Fruit fly (Drosophila melanogaster): ENCODE data around the gene CG33648.

CG33648 gene

dm6 chr2L:14553868-14554591, 29.9 kb downstream of the CG33648 start (continued):
- peak; percentile 23 for TF ChIP-seq HmgZ (tag; optimal IDR thresholded peaks at IDR 0.05)
- TF ChIP-seq CG15479 (GFP tag; optimal IDR thresholded peaks at IDR 0.05), result no peak
- peak; percentile 19 for TF ChIP-seq caup (GFP tag; optimal IDR thresholded peaks at IDR 0.05; ENCODE audit: severe bottlenecking)
- no peak for TF ChIP-seq CG6175 (GFP tag; IDR thresholded peaks at IDR 0.05)
- peak; percentile 67 for TF ChIP-seq CG12391 (tag; optimal IDR thresholded peaks at IDR 0.05)
- peak; percentile 18 for TF ChIP-seq BtbVII (GFP tag; optimal IDR thresholded peaks at IDR 0.05)
- TF ChIP-seq trh (GFP tag; optimal IDR thresholded peaks at IDR 0.05), result peak; percentile 23
- TF ChIP-seq CG10543 (GFP tag; optimal IDR thresholded peaks at IDR 0.05), result no peak
- no peak for TF ChIP-seq CG11247 (GFP tag; IDR thresholded peaks at IDR 0.05)
- no peak for TF ChIP-seq CG17612 (GFP tag; IDR thresholded peaks at IDR 0.05)
- TF ChIP-seq Poxn (GFP tag; IDR thresholded peaks at IDR 0.05), result no peak
- TF ChIP-seq CG1602 (GFP tag; optimal IDR thresholded peaks at IDR 0.05), result peak; percentile 73
- peak; percentile 56 for TF ChIP-seq CG18476 (GFP tag; optimal IDR thresholded peaks at IDR 0.05)
- TF ChIP-seq Doc2 (GFP tag; IDR thresholded peaks at IDR 0.05), result no peak
- TF ChIP-seq cato (GFP tag; optimal IDR thresholded peaks at IDR 0.05; ENCODE audit: borderline replicate concordance), result no peak
- peak; percentile 72 for TF ChIP-seq Awh (GFP tag; IDR thresholded peaks at IDR 0.05)
- no peak for TF ChIP-seq CG34224 (GFP tag; IDR thresholded peaks at IDR 0.05; ENCODE audit: partially characterized antibody)
- TF ChIP-seq CG16779 (GFP tag; IDR thresholded peaks at IDR 0.05), result no peak
- TF ChIP-seq Stat92E (GFP tag; optimal IDR thresholded peaks at IDR 0.05), result peak in 1 of 3 experiments; percentile 81
- TF ChIP-seq Eip74EF (GFP tag; optimal IDR thresholded peaks at IDR 0.05), result peak in 1 of 2 experiments; percentile 42
- peak in 1 of 2 experiments; percentile 41 for TF ChIP-seq tll (GFP tag; optimal IDR thresholded peaks at IDR 0.05)
- TF ChIP-seq Aef1 (GFP tag; IDR thresholded peaks at IDR 0.05), result peak; percentile 46; the same call in 2 of the 3 replicates
- no peak for TF ChIP-seq CrebB (tag; optimal IDR thresholded peaks at IDR 0.05)
- TF ChIP-seq amos (GFP tag; IDR thresholded peaks at IDR 0.05; ENCODE audit: partially characterized antibody), result no peak
- TF ChIP-seq salm (tag; optimal IDR thresholded peaks at IDR 0.05), result no peak
- peak; percentile 37; the same call in 1 of the 2 replicates for TF ChIP-seq CG11085 (GFP tag; IDR thresholded peaks at IDR 0.05)
- peak; percentile 3 for TF ChIP-seq CG15073 (GFP tag; optimal IDR thresholded peaks at IDR 0.05)
- peak; percentile 30; the same call in 1 of the 2 replicates for TF ChIP-seq Ada2b (GFP tag; IDR thresholded peaks at IDR 0.05)
- TF ChIP-seq CG4328 (GFP tag; optimal IDR thresholded peaks at IDR 0.05), result peak; percentile 11
- TF ChIP-seq Rx (GFP tag; IDR thresholded peaks at IDR 0.05), result peak; percentile 73
- TF ChIP-seq CG6272 (GFP tag; IDR thresholded peaks at IDR 0.05), result peak; percentile 39; the same call in 1 of the 2 replicates
- TF ChIP-seq CG14667 (GFP tag; IDR thresholded peaks at IDR 0.05), result peak; percentile 56
- no peak for TF ChIP-seq prd (optimal IDR thresholded peaks at IDR 0.05)
- TF ChIP-seq prd (GFP tag; IDR thresholded peaks at IDR 0.05), result peak; percentile 92
- TF ChIP-seq grau (tag; optimal IDR thresholded peaks at IDR 0.05), result peak; percentile 63
- TF ChIP-seq al (GFP tag; IDR thresholded peaks at IDR 0.05), result no peak
- TF ChIP-seq CG1832 (GFP tag; optimal IDR thresholded peaks at IDR 0.05), result no peak
- TF ChIP-seq CG17359 (tag; optimal IDR thresholded peaks at IDR 0.05), result peak; percentile 73
- TF ChIP-seq CG4707 (GFP tag; optimal IDR thresholded peaks at IDR 0.05), result no peak
- peak; percentile 48; the same call in 1 of the 3 replicates for TF ChIP-seq CG14050 (GFP tag; IDR thresholded peaks at IDR 0.05)
- peak; percentile 63 for TF ChIP-seq nerfin-1 (tag; optimal IDR thresholded peaks at IDR 0.05)
- TF ChIP-seq Nf-YB (GFP tag; optimal IDR thresholded peaks at IDR 0.05), result peak; percentile 34
- peak; percentile 29 for TF ChIP-seq Myb (GFP tag; optimal IDR thresholded peaks at IDR 0.05)
- peak; percentile 85 for TF ChIP-seq Antp (GFP tag; optimal IDR thresholded peaks at IDR 0.05)
- peak; percentile 73; the same call in 2 of the 3 replicates for TF ChIP-seq CG34422 (GFP tag; IDR thresholded peaks at IDR 0.05)
- TF ChIP-seq en (GFP tag; optimal IDR thresholded peaks at IDR 0.05), result peak; percentile 52
- no peak for TF ChIP-seq CG10565 (GFP tag; optimal IDR thresholded peaks at IDR 0.05)
- 0 out of 3 replicates have a peak, but pooled peaks have one; percentile 40 for TF ChIP-seq Dbx (GFP tag; IDR thresholded peaks at IDR 0.05)

All from whole organism, embryonic.